Fruit fly (Drosophila melanogaster): ENCODE data around the gene Glyp.

The Glyp gene

dm6 chr2L:2130157-2130987 lies at the start of gene Glyp (continued):
- TF ChIP-seq D (optimal IDR thresholded peaks at IDR 0.05) (no peak), D (GFP tag; optimal IDR thresholded peaks at IDR 0.05) (peak; percentile 95), CG4282 (GFP tag; optimal IDR thresholded peaks at IDR 0.05) (peak; percentile 32), repo (GFP tag; optimal IDR thresholded peaks at IDR 0.05) (peak; percentile 66), CG7556 (GFP tag; optimal IDR thresholded peaks at IDR 0.05) (peak; percentile 99), YL-1 (GFP tag; optimal IDR thresholded peaks at IDR 0.05) (peak; percentile 96), CG9817 (tag; optimal IDR thresholded peaks at IDR 0.05) (peak; percentile 95), CG10565 (GFP tag; optimal IDR thresholded peaks at IDR 0.05) (peak; percentile 81), kay (GFP tag; optimal IDR thresholded peaks at IDR 0.05) (peak; percentile 94), wdn (GFP tag; IDR thresholded peaks at IDR 0.05) (peak; percentile 96), MESR4 (GFP tag; optimal IDR thresholded peaks at IDR 0.05) (peak; percentile 13), tio (GFP tag; optimal IDR thresholded peaks at IDR 0.05) (peak; percentile 96), pum (GFP tag; optimal IDR thresholded peaks at IDR 0.05) (peak; percentile 59), CG32772 (GFP tag; IDR thresholded peaks at IDR 0.05) (peak; percentile 93), ftz-f1 (GFP tag; optimal IDR thresholded peaks at IDR 0.05) (peak; percentile 99), ranshi (GFP tag; IDR thresholded peaks at IDR 0.05) (peak; percentile 94), CG16815 (GFP tag; optimal IDR thresholded peaks at IDR 0.05) (peak; percentile 92), CG10431 (GFP tag; optimal IDR thresholded peaks at IDR 0.05) (peak; percentile 91), gcm2 (GFP tag; optimal IDR thresholded peaks at IDR 0.05) (peak; percentile 89), kah (GFP tag; optimal IDR thresholded peaks at IDR 0.05) (peak; percentile 77), ind (GFP tag; optimal IDR thresholded peaks at IDR 0.05) (peak; percentile 95), CG15601 (tag; optimal IDR thresholded peaks at IDR 0.05) (peak; percentile 96), Myb (GFP tag; optimal IDR thresholded peaks at IDR 0.05) (peak; percentile 18), sens (GFP tag) (peak; percentile 93), her (GFP tag; optimal IDR thresholded peaks at IDR 0.05) (peak; percentile 57), CG31365 (tag; optimal IDR thresholded peaks at IDR 0.05) (peak; percentile 69), CG7928 (GFP tag; optimal IDR thresholded peaks at IDR 0.05) (peak; percentile 80), CG7987 (GFP tag; optimal IDR thresholded peaks at IDR 0.05) (peak; percentile 59), Six4 (GFP tag; optimal IDR thresholded peaks at IDR 0.05) (peak; percentile 92), ham (GFP tag; IDR thresholded peaks at IDR 0.05) (peak; percentile 92), sqz (GFP tag; optimal IDR thresholded peaks at IDR 0.05) (peak; percentile 96), CG2202 (tag; optimal IDR thresholded peaks at IDR 0.05) (peak; percentile 89), Hmr (GFP tag; optimal IDR thresholded peaks at IDR 0.05) (peak; percentile 99), Rfx (GFP tag; IDR thresholded peaks at IDR 0.05) (peak; percentile 97), pzg (GFP tag; optimal IDR thresholded peaks at IDR 0.05) (peak; percentile 79), CG12391 (tag; optimal IDR thresholded peaks at IDR 0.05) (peak; percentile 98), CG18764 (GFP tag; optimal IDR thresholded peaks at IDR 0.05) (peak; percentile 92), org-1 (GFP tag; optimal IDR thresholded peaks at IDR 0.05) (peak; percentile 98), CG4820 (GFP tag; optimal IDR thresholded peaks at IDR 0.05) (peak; percentile 93), CG15479 (GFP tag; optimal IDR thresholded peaks at IDR 0.05) (peak; percentile 68), CG6272 (GFP tag; IDR thresholded peaks at IDR 0.05) (peak; percentile 95), CG13624 (GFP tag; optimal IDR thresholded peaks at IDR 0.05) (peak; percentile 73), CG33557 (GFP tag; optimal IDR thresholded peaks at IDR 0.05) (peak; percentile 89), bbx (GFP tag; IDR thresholded peaks at IDR 0.05; ENCODE audit: partially characterized antibody) (peak; percentile 54; the same call in 1 of the 2 replicates), bowl (GFP tag; IDR thresholded peaks at IDR 0.05) (peak; percentile 86), abd-A (tag; optimal IDR thresholded peaks at IDR 0.05) (peak; percentile 87), CG33213 (GFP tag; optimal IDR thresholded peaks at IDR 0.05) (peak; percentile 20), Lhr (GFP tag; optimal IDR thresholded peaks at IDR 0.05) (peak; percentile 55), cad (GFP tag; optimal IDR thresholded peaks at IDR 0.05) (no peak)
